Fruit fly (Drosophila melanogaster) whole organism, prepupa: ENCODE data around the gene Tnpo.

ENCODE experiments used
- CG10631 ChIP-seq: fragments of 200-800 bp; sonication (Bioruptor generic); optimal IDR thresholded peaks from 2 replicates; lab custom pipeline; 2016; ENCODE audit warnings: missing biosample characterization, missing genetic modification characterization
- CG16779 ChIP-seq: fragments of 200-800 bp; sonication (Bioruptor generic); optimal IDR thresholded peaks from 3 replicates; lab custom pipeline; 2017; ENCODE audit warnings: missing biosample characterization, mild to moderate bottlenecking, missing genetic modification characterization
- CG31627 ChIP-seq: fragments of 200-800 bp; sonication (Bioruptor generic); optimal IDR thresholded peaks from 3 replicates; lab custom pipeline; 2016; ENCODE audit warnings: missing biosample characterization, missing genetic modification characterization
- CG6276 ChIP-seq: fragments of 200-800 bp; sonication (Bioruptor generic); optimal IDR thresholded peaks from 2 replicates; lab custom pipeline; 2017; ENCODE audit warnings: missing biosample characterization, mild to moderate bottlenecking, missing genetic modification characterization
- CG9139 ChIP-seq: fragments of 200-800 bp; sonication (Bioruptor generic); optimal IDR thresholded peaks from 3 replicates; lab custom pipeline; 2017; ENCODE audit warnings: missing biosample characterization, mild to moderate bottlenecking, missing genetic modification characterization
- Ets21C ChIP-seq: fragments of 200-800 bp; sonication (Bioruptor generic); optimal IDR thresholded peaks from 3 replicates; lab custom pipeline; 2016; ENCODE audit warnings: missing biosample characterization, missing genetic modification characterization
- Hr39 ChIP-seq: fragments of 200-800 bp; sonication (Bioruptor generic); optimal IDR thresholded peaks from 2 replicates; lab custom pipeline; 2016; ENCODE audit warnings: missing biosample characterization, missing genetic modification characterization
- Hr4 ChIP-seq: fragments of 200-800 bp; sonication (Bioruptor generic); optimal IDR thresholded peaks from 3 replicates; lab custom pipeline; 2016; ENCODE audit warnings: missing biosample characterization, missing genetic modification characterization
- Met ChIP-seq: fragments of 200-800 bp; sonication (Bioruptor generic); optimal IDR thresholded peaks from 3 replicates; lab custom pipeline; 2016; ENCODE audit warnings: missing biosample characterization, missing genetic modification characterization
- Sox14 ChIP-seq: fragments of 200-800 bp; sonication (Bioruptor generic); optimal IDR thresholded peaks from 3 replicates; lab custom pipeline; 2016; ENCODE audit warnings: missing biosample characterization, missing genetic modification characterization
- achi ChIP-seq: fragments of 200-800 bp; sonication (Bioruptor generic); optimal IDR thresholded peaks from 3 replicates; lab custom pipeline; 2016; ENCODE audit warnings: missing biosample characterization, missing genetic modification characterization
- acj6 ChIP-seq: fragments of 200-800 bp; sonication (Bioruptor generic); optimal IDR thresholded peaks from 3 replicates; lab custom pipeline; 2016; ENCODE audit warnings: missing biosample characterization, missing genetic modification characterization
- cyc ChIP-seq: fragments of 200-800 bp; sonication (Bioruptor generic); optimal IDR thresholded peaks from 3 replicates; lab custom pipeline; 2016; ENCODE audit warnings: missing biosample characterization, missing genetic modification characterization
- dsx ChIP-seq: fragments of 200-800 bp; optimal IDR thresholded peaks from 3 replicates; lab custom pipeline; 2019; ENCODE audit warnings: missing biosample characterization, mild to moderate bottlenecking, missing genetic modification characterization, moderate library complexity; ENCODE audit not compliant: poor library complexity, severe bottlenecking
- eg ChIP-seq: fragments of 200-800 bp; sonication (Bioruptor generic); IDR thresholded peaks from 3 replicates; pipeline ENCODE4 v1.3.6; 2022; ENCODE audit warnings: missing biosample characterization, missing genetic modification characterization
- fd59A ChIP-seq: fragments of 200-800 bp; sonication (Bioruptor generic); optimal IDR thresholded peaks from 2 replicates; lab custom pipeline; 2017; ENCODE audit warnings: missing biosample characterization, mild to moderate bottlenecking, missing genetic modification characterization, missing genetic modification reagents
- fkh ChIP-seq: fragments of 200-800 bp; sonication (Bioruptor generic); optimal IDR thresholded peaks from 3 replicates; lab custom pipeline; 2017; ENCODE audit warnings: missing biosample characterization, mild to moderate bottlenecking, missing genetic modification characterization, moderate library complexity
- svp ChIP-seq: fragments of 200-800 bp; sonication (Bioruptor generic); peaks from one replicate; lab custom pipeline; 2016; ENCODE audit warnings: missing biosample characterization, missing genetic modification characterization
- vri ChIP-seq: fragments of 200-800 bp; sonication (Bioruptor generic); optimal IDR thresholded peaks from 3 replicates; lab custom pipeline; 2016; ENCODE audit warnings: missing biosample characterization, mild to moderate bottlenecking, missing genetic modification characterization

Tnpo gene

dm6 chr3L:6249178-6250078 lies 56.1 kb downstream of the Tnpo start (continued):
- TF ChIP-seq Met (GFP tag; lab: Kevin White, UChicago) (peak; percentile 67), Hr39 (peak; percentile 41), eg (GFP tag; lab: Robert Waterston, UW) (peak; percentile 67; the same call in 1 of the 3 replicates), dsx (GFP tag; lab: Kevin White, UChicago) (peak; percentile 31), CG16779 (tag; lab: Kevin White, UChicago) (no peak), CG9139 (GFP tag; lab: Kevin White, UChicago) (no peak), vri (GFP tag; lab: Kevin White, UChicago) (peak; percentile 7), fd59A (GFP tag; lab: Kevin White, UChicago) (no peak), fkh (GFP tag; lab: Kevin White, UChicago) (no peak), achi (no peak), svp (GFP tag; lab: Kevin White, UChicago) (peak; percentile 85), cyc (GFP tag; lab: Kevin White, UChicago) (peak; percentile 33), Hr4 (peak; percentile 49), acj6 (peak; percentile 33), Ets21C (GFP tag; lab: Kevin White, UChicago) (no peak), Sox14 (peak; percentile 38), CG31627 (peak; percentile 40), CG10631 (GFP tag; lab: Kevin White, UChicago) (no peak), CG6276 (GFP tag; lab: Kevin White, UChicago) (peak; percentile 64)
